Fruit fly (Drosophila melanogaster) whole organism, embryonic: Measurements from ENCODE around the gene Rbcn-3B.

Experiments used
- Abd-B ChIP-seq: fragments of 200-800 bp; sonication (Bioruptor generic); optimal IDR thresholded peaks from 2 replicates; lab custom pipeline; 2018; ENCODE audit warnings: missing biosample characterization, mild to moderate bottlenecking, missing genetic modification characterization, moderate library complexity
- Adf1 ChIP-seq: fragments of 200-800 bp; sonication (Bioruptor generic); IDR thresholded peaks from 2 replicates; pipeline ENCODE4 v1.3.6; 2022; ENCODE audit warnings: missing biosample characterization, missing genetic modification characterization
- Aef1 ChIP-seq: fragments of 200-800 bp; sonication (Bioruptor generic); IDR thresholded peaks from 3 replicates; pipeline ENCODE4 v1.3.6; 2022; ENCODE audit warnings: missing biosample characterization, missing genetic modification characterization
- B-H1 ChIP-seq: fragments of 200-800 bp; sonication (Bioruptor generic); IDR thresholded peaks from 3 replicates; pipeline ENCODE4 v1.3.6; 2022; ENCODE audit warnings: missing biosample characterization, missing genetic modification characterization
- Blimp-1 ChIP-seq: fragments of 200-800 bp; sonication (Bioruptor generic); optimal IDR thresholded peaks from 3 replicates; lab custom pipeline; 2018; ENCODE audit warnings: missing biosample characterization, missing genetic modification characterization, mild to moderate bottlenecking, moderate library complexity, missing genetic modification reagents
- CG10209 ChIP-seq: fragments of 200-800 bp; sonication (Bioruptor generic); optimal IDR thresholded peaks from 3 replicates; lab custom pipeline; 2017; ENCODE audit warnings: missing biosample characterization, mild to moderate bottlenecking, missing genetic modification characterization, missing genetic modification reagents
- CG17385 ChIP-seq: fragments of 200-800 bp; sonication (Bioruptor generic); optimal IDR thresholded peaks from 3 replicates; lab custom pipeline; 2018; ENCODE audit warnings: missing biosample characterization, mild to moderate bottlenecking, missing genetic modification characterization
- CG18599 ChIP-seq: fragments of 200-800 bp; sonication (Bioruptor generic); optimal IDR thresholded peaks from 3 replicates; lab custom pipeline; 2017; ENCODE audit warnings: missing biosample characterization, missing genetic modification characterization, mild to moderate bottlenecking, moderate library complexity, missing genetic modification reagents
- CG2199 ChIP-seq: fragments of 200-800 bp; sonication (Bioruptor generic); IDR thresholded peaks from 3 replicates; pipeline ENCODE4 v1.3.6; 2022; ENCODE audit warnings: missing biosample characterization, missing genetic modification characterization
- CG32772 ChIP-seq: fragments of 200-800 bp; sonication (Bioruptor generic); IDR thresholded peaks from 2 replicates; pipeline ENCODE4 v1.3.6; 2022; ENCODE audit warnings: missing biosample characterization, missing genetic modification characterization
- CG6654 ChIP-seq: fragments of 200-800 bp; sonication (Bioruptor generic); optimal IDR thresholded peaks from 2 replicates; lab custom pipeline; 2017; ENCODE audit warnings: missing biosample characterization, mild to moderate bottlenecking, missing genetic modification characterization
- CG9932 ChIP-seq: fragments of 200-800 bp; sonication (Bioruptor generic); IDR thresholded peaks from 2 replicates; pipeline ENCODE4 v1.3.6; 2022; ENCODE audit warnings: missing biosample characterization, missing genetic modification characterization
- Deaf1 ChIP-seq: fragments of 200-800 bp; optimal IDR thresholded peaks from 3 replicates; lab custom pipeline; 2019; ENCODE audit warnings: missing biosample characterization, mild to moderate bottlenecking, missing genetic modification characterization, moderate library complexity
- Drgx ChIP-seq: fragments of 200-800 bp; sonication (Bioruptor generic); IDR thresholded peaks from 2 replicates; pipeline ENCODE4 v1.3.6; 2022; ENCODE audit warnings: missing biosample characterization, missing genetic modification characterization
- Hr3 ChIP-seq: fragments of 200-800 bp; sonication (Bioruptor generic); optimal IDR thresholded peaks from 3 replicates; lab custom pipeline; 2016; ENCODE audit warnings: missing biosample characterization, missing genetic modification characterization
- Hr78 ChIP-seq, 2 experiments: fragments of 200-800 bp in 1 of 2; fragments of >200 bp in 1 of 2; sonication (Bioruptor generic) in 1 of 2; optimal IDR thresholded peaks; 2 replicates each; lab custom pipeline; 2017 to 2019; ENCODE audit warnings: missing biosample characterization in 2 of 2, missing genetic modification characterization in 2 of 2, mild to moderate bottlenecking in 1 of 2, moderate library complexity in 1 of 2
- Mes4 ChIP-seq: fragments of 200-800 bp; sonication (Bioruptor generic); optimal IDR thresholded peaks from 2 replicates; lab custom pipeline; 2016; ENCODE audit warnings: missing biosample characterization, missing genetic modification characterization
- Neu2 ChIP-seq: fragments of 200-800 bp; sonication (Bioruptor generic); optimal IDR thresholded peaks from 3 replicates; lab custom pipeline; 2016; ENCODE audit warnings: missing biosample characterization, missing genetic modification characterization, borderline replicate concordance
- Taf1 ChIP-seq: fragments of 200-800 bp; sonication (Bioruptor generic); IDR thresholded peaks from 2 replicates; pipeline ENCODE4 v1.3.6; 2022; ENCODE audit warnings: missing biosample characterization, missing genetic modification characterization
- bbx ChIP-seq: fragments of 200-800 bp; sonication (Bioruptor generic); IDR thresholded peaks from 2 replicates; pipeline ENCODE4 v1.3.6; 2022; ENCODE audit warnings: missing biosample characterization, missing genetic modification characterization; ENCODE audit not compliant: partially characterized antibody
- bsh ChIP-seq, 2 experiments: fragments of 200-800 bp; sonication (Bioruptor generic); optimal IDR thresholded peaks; 2 replicates each; lab custom pipeline; 2017 to 2018; ENCODE audit warnings: mild to moderate bottlenecking in 2 of 2, missing biosample characterization in 2 of 2, missing genetic modification characterization in 2 of 2, moderate library complexity in 1 of 2
- cg ChIP-seq: fragments of 200-800 bp; sonication (Bioruptor generic); optimal IDR thresholded peaks from 3 replicates; lab custom pipeline; 2019; ENCODE audit warnings: missing biosample characterization, mild to moderate bottlenecking, missing genetic modification characterization, moderate library complexity
- chinmo ChIP-seq: fragments of 200-800 bp; sonication (Bioruptor generic); IDR thresholded peaks from 4 replicates; pipeline ENCODE4 v1.3.6; 2022; ENCODE audit warnings: missing biosample characterization, missing genetic modification characterization; ENCODE audit not compliant: partially characterized antibody
- crol ChIP-seq: fragments of 200-800 bp; sonication (Bioruptor generic); IDR thresholded peaks from 2 replicates; pipeline ENCODE4 v1.3.6; 2022; ENCODE audit warnings: missing biosample characterization, missing genetic modification characterization
- dmrt99B ChIP-seq: fragments of 200-800 bp; sonication (Bioruptor generic); optimal IDR thresholded peaks from 2 replicates; lab custom pipeline; 2018; ENCODE audit warnings: missing biosample characterization, mild to moderate bottlenecking, missing genetic modification characterization, moderate library complexity
- gsb-n ChIP-seq: fragments of 200-800 bp; sonication (Bioruptor generic); optimal IDR thresholded peaks from 3 replicates; lab custom pipeline; 2018; ENCODE audit warnings: missing biosample characterization, mild to moderate bottlenecking, missing genetic modification characterization
- kni ChIP-seq: fragments of 200-800 bp; sonication (Bioruptor generic); optimal IDR thresholded peaks from 3 replicates; lab custom pipeline; 2017; ENCODE audit warnings: mild to moderate bottlenecking, missing biosample characterization, missing genetic modification reagents, missing genetic modification characterization
- lbe ChIP-seq: fragments of 200-800 bp; sonication (Bioruptor generic); optimal IDR thresholded peaks from 2 replicates; lab custom pipeline; 2016; ENCODE audit warnings: missing biosample characterization, mild to moderate bottlenecking, missing genetic modification characterization
- lilli ChIP-seq: fragments of 200-800 bp; sonication (Bioruptor generic); optimal IDR thresholded peaks from 3 replicates; lab custom pipeline; 2016; ENCODE audit warnings: missing biosample characterization, missing genetic modification characterization
- mirr ChIP-seq: fragments of 200-800 bp; sonication (Bioruptor generic); optimal IDR thresholded peaks from 3 replicates; lab custom pipeline; 2018; ENCODE audit warnings: missing biosample characterization, mild to moderate bottlenecking, missing genetic modification characterization
- mld ChIP-seq: fragments of 200-800 bp; sonication (Bioruptor generic); IDR thresholded peaks from 3 replicates; pipeline ENCODE4 v1.3.6; 2022; ENCODE audit warnings: missing biosample characterization, missing genetic modification characterization; ENCODE audit not compliant: partially characterized antibody
- nom ChIP-seq: fragments of 200-800 bp; sonication (Bioruptor generic); optimal IDR thresholded peaks from 2 replicates; lab custom pipeline; 2017; ENCODE audit warnings: missing biosample characterization, missing genetic modification characterization, mild to moderate bottlenecking, moderate library complexity, missing genetic modification reagents
- sd ChIP-seq: fragments of 200-800 bp; sonication (Bioruptor generic); optimal IDR thresholded peaks from 3 replicates; lab custom pipeline; 2018; ENCODE audit warnings: missing biosample characterization, mild to moderate bottlenecking, missing genetic modification characterization, moderate library complexity
- sens ChIP-seq: fragments of 200-800 bp; sonication (Bioruptor generic); peaks from one replicate; lab custom pipeline; 2016; ENCODE audit warnings: missing biosample characterization, missing genetic modification characterization
- sqz ChIP-seq: fragments of 200-800 bp; sonication (Bioruptor generic); optimal IDR thresholded peaks from 3 replicates; lab custom pipeline; 2018; ENCODE audit warnings: missing biosample characterization, mild to moderate bottlenecking, missing genetic modification characterization
- sr ChIP-seq: fragments of 200-800 bp; sonication (Bioruptor generic); IDR thresholded peaks from 3 replicates; pipeline ENCODE4 v1.3.6; 2022; ENCODE audit warnings: missing biosample characterization, missing genetic modification characterization
- sug ChIP-seq: fragments of 200-800 bp; optimal IDR thresholded peaks from 2 replicates; lab custom pipeline; 2019; ENCODE audit warnings: missing biosample characterization, mild to moderate bottlenecking, missing genetic modification characterization, moderate library complexity
- vvl ChIP-seq: fragments of 200-800 bp; sonication (Bioruptor generic); IDR thresholded peaks from 2 replicates; pipeline ENCODE4 v1.3.6; 2022; ENCODE audit warnings: missing biosample characterization, missing genetic modification characterization
- z ChIP-seq: fragments of 200-800 bp; sonication (Bioruptor generic); IDR thresholded peaks from 3 replicates; pipeline ENCODE4 v1.3.6; 2022; ENCODE audit warnings: missing biosample characterization, missing genetic modification characterization

Gene Rbcn-3B

DNA sequence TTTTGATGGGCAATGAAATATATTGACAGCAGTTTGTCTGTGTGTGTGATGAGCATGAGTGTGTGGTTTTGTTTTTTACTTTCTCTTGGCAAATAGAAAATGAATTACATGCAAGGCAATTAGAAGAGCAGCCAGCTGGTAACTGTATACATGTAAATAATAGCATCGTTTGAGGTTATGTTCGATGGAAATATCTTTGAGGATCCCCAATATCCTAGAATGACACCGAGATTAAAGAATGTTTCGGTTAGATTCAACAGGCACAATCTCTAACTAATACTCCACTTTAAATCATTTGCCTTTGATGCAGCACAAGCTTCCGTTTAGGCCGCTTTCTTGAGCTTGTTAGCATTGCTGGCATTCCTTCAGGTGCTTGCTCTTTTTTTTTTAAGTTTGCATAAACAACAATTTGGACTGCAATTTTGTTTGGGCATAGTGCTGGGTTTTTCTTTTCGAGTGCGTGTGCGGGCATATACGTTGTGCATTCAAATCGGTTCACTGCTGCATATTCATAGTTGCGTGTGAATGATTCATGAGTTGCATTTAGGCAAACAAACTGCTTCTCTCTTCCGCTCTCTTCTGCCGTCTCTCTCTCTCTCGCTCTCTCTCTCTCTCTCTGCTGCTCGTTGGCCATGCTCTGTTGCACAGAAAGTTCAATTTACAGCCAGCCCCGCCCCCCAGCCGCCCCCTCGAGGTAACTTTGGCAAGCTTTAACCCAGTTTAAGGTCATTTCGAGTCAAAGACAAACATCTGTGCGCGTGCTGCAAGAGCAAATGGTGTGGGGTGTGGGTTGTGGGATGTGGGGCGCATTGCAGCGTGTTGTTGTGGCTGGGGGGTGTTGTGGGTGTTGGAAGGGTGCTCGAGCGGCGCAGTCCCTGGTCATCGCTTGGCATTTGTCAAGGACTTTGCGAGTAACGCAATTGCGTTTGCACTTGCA is 56.0 kb downstream of the Rbcn-3B start (continued):
- TF ChIP-seq bsh (GFP tag; optimal IDR thresholded peaks at IDR 0.05; lab: Kevin White, UChicago) (no peak), CG18599 (GFP tag; lab: Kevin White, UChicago) (no peak), bbx (GFP tag; lab: Robert Waterston, UW) (0 out of 2 replicates have a peak, but pooled peaks have one; percentile 7), sens (GFP tag; lab: Kevin White, UChicago) (peak; percentile 18)

DNA sequence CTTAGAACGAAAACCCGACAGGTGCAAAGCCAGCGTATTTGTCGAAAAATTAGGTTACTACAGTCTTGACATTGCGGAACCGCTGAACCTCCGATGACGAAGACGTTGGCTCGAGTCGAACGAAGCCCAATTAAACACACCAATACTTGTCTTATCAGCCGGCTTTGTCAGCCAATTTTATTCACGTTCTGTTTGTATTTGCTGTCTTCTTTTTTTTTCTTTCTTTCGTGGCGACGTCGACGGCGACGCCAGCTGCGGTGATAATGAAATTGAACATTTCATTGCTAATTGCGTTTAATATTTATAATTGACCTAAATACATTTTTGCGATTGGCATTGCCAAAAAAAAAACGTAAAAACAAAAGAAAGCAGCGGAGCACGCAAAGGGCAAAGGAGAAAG is 56.8 kb downstream of the Rbcn-3B start:
- TF ChIP-seq gsb-n (tag; lab: Kevin White, UChicago) (no peak), Adf1 (GFP tag; lab: Robert Waterston, UW) (0 out of 2 replicates have a peak, but pooled peaks have one; percentile 7)

dm6 chrX:1965979-1966778 is 57.5 kb downstream of the Rbcn-3B start:
- TF ChIP-seq lbe (no peak), mld (GFP tag; lab: Robert Waterston, UW) (no peak), lilli (GFP tag; lab: Kevin White, UChicago) (no peak), sqz (peak; percentile 84), CG9932 (GFP tag; lab: Robert Waterston, UW) (no peak), B-H1 (GFP tag; lab: Robert Waterston, UW) (no peak), Aef1 (GFP tag; lab: Robert Waterston, UW) (0 out of 3 replicates have a peak, but pooled peaks have one; percentile 16), Hr78 (GFP tag; optimal IDR thresholded peaks at IDR 0.05; lab: Kevin White, UChicago) (peak in 1 of 2 experiments; percentile 84), sr (GFP tag; lab: Robert Waterston, UW) (peak; percentile 93), Taf1 (GFP tag; lab: Robert Waterston, UW) (no peak), Mes4 (GFP tag; lab: Kevin White, UChicago) (no peak), z (GFP tag; lab: Robert Waterston, UW) (peak; percentile 75), CG6654 (GFP tag; lab: Kevin White, UChicago) (no peak), mirr (GFP tag; lab: Kevin White, UChicago) (no peak), Blimp-1 (GFP tag; lab: Kevin White, UChicago) (peak; percentile 85), Deaf1 (tag; lab: Kevin White, UChicago) (peak; percentile 57), crol (GFP tag; lab: Robert Waterston, UW) (peak; percentile 98), bsh (GFP tag; optimal IDR thresholded peaks at IDR 0.05; lab: Kevin White, UChicago) (peak in 1 of 2 experiments; percentile 52), kni (GFP tag; lab: Kevin White, UChicago) (peak; percentile 56), vvl (GFP tag; lab: Robert Waterston, UW) (0 out of 2 replicates have a peak, but pooled peaks have one; percentile 9), Neu2 (GFP tag; lab: Kevin White, UChicago) (no peak), nom (GFP tag; lab: Kevin White, UChicago) (peak; percentile 15), Abd-B (GFP tag; lab: Kevin White, UChicago) (peak; percentile 21), chinmo (GFP tag; lab: Robert Waterston, UW) (peak; percentile 70; the same call in 1 of the 4 replicates), Hr3 (GFP tag; lab: Kevin White, UChicago) (peak; percentile 69), dmrt99B (tag; lab: Kevin White, UChicago) (no peak), CG32772 (peak; percentile 76), sug (peak; percentile 14), CG17385 (peak; percentile 86), cg (GFP tag; lab: Kevin White, UChicago) (peak; percentile 79), CG2199 (GFP tag; lab: Robert Waterston, UW) (0 out of 3 replicates have a peak, but pooled peaks have one; percentile 9), CG10209 (GFP tag; lab: Kevin White, UChicago) (no peak), sd (tag; lab: Kevin White, UChicago) (peak; percentile 35), Drgx (GFP tag; lab: Robert Waterston, UW) (peak; percentile 62)
